Fruit fly (Drosophila melanogaster) whole organism, embryonic: ENCODE results near the gene siz.

ENCODE experiments used
- CG15479 ChIP-seq: fragments of 200-800 bp; sonication (Bioruptor generic); optimal IDR thresholded peaks from 3 replicates; lab custom pipeline; 2019; ENCODE audit warnings: missing biosample characterization, mild to moderate bottlenecking, missing genetic modification characterization, moderate library complexity
- CG1602 ChIP-seq: fragments of 200-800 bp; sonication (Bioruptor generic); optimal IDR thresholded peaks from 3 replicates; lab custom pipeline; 2016; ENCODE audit warnings: missing biosample characterization, missing genetic modification characterization
- CG18599 ChIP-seq: fragments of 200-800 bp; sonication (Bioruptor generic); optimal IDR thresholded peaks from 3 replicates; lab custom pipeline; 2017; ENCODE audit warnings: missing biosample characterization, missing genetic modification characterization, mild to moderate bottlenecking, moderate library complexity, missing genetic modification reagents
- Dbx ChIP-seq: fragments of 200-800 bp; sonication (Bioruptor generic); IDR thresholded peaks from 3 replicates; pipeline ENCODE4 v1.3.6; 2022; ENCODE audit warnings: missing biosample characterization, missing genetic modification characterization
- br ChIP-seq: fragments of >200 bp; optimal IDR thresholded peaks from 2 replicates; lab custom pipeline; 2017

DNA sequence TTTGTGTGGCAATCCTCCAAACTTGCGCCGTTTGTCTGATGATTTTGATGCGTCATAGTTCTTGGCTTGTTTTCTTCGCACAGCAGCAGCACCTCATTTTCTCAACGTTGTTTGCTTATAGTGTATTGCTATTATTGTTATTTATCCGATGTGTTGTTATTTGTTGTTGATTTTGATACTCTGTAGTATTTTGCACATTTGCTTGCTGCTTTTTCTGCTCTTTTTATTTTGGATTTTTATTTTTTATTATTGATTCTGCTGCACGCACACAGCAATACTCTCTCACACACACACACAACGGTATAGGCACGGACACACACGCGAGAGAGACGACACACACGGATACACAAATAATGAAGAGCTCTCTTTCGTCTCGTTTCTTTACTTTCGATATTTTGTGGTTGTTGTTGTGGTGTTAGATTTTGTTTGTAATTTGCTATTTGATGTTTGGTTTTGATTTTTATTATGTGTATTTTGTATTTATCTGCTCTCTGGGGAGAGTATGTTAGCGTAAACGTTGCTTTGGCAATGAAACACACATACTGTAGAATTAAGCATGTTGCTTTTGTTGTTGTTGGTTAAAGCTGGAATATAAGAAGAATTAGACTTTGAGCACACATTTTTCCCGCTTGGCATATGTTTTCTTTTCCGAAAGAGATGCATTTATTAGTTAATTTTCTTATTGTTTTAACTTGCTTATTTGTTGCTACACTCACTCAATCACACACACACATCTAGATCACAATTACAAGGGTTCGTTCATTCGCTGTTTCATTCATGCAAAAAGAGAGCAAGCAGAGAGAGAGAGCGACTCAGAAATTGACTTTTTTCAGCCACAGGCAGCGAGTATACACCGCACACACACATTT is 9.1 kb upstream of the siz start:
- TF ChIP-seq CG18599 (GFP tag; lab: Kevin White, UChicago) (peak; percentile 5), br (lab: Kevin White, UChicago) (no peak), Dbx (GFP tag; lab: Robert Waterston, UW) (peak; percentile 55; the same call in 1 of the 3 replicates), CG15479 (GFP tag; lab: Kevin White, UChicago) (no peak), CG1602 (GFP tag; lab: Kevin White, UChicago) (no peak)
